Worm (Caenorhabditis elegans) whole organism, L1 larva: ENCODE data around the gene rhgf-2.

Experiments used
- alr-1 ChIP-seq: fragments of 200-800 bp; sonication (Bioruptor generic); optimal IDR thresholded peaks from 2 replicates; lab custom pipeline; 2018; ENCODE audit warnings: borderline replicate concordance, mild to moderate bottlenecking, missing genetic modification characterization, missing compliant biosample characterization
- ces-1 ChIP-seq: fragments of 150-350 bp; optimal IDR thresholded peaks from 2 replicates; lab custom pipeline; 2014; ENCODE audit warnings: missing biosample characterization, missing genetic modification reagents, missing genetic modification characterization
- elt-3 ChIP-seq, 6 experiments: fragments of 150-350 bp in 1 of 6; sonication (generic microtip); optimal IDR thresholded peaks; 2 replicates each; lab custom pipeline; 2017 to 2018; ENCODE audit warnings: missing biosample characterization in 6 of 6, missing genetic modification characterization in 6 of 6, inconsistent platforms in 1 of 6
- fkh-10 ChIP-seq: sonication (generic microtip); optimal IDR thresholded peaks from 2 replicates; lab custom pipeline; 2017; ENCODE audit warnings: missing biosample characterization, missing genetic modification reagents, missing genetic modification characterization
- nhr-11 ChIP-seq: fragments of 150-350 bp; optimal IDR thresholded peaks from 2 replicates; lab custom pipeline; 2014; ENCODE audit warnings: missing biosample characterization, missing genetic modification characterization
- unc-62 ChIP-seq: fragments of 150-350 bp; optimal IDR thresholded peaks from 2 replicates; lab custom pipeline; 2014; ENCODE audit warnings: missing biosample characterization, missing genetic modification reagents, missing genetic modification characterization
- ztf-4 ChIP-seq: fragments of 150-350 bp; optimal IDR thresholded peaks from 2 replicates; lab custom pipeline; 2014; ENCODE audit warnings: missing biosample characterization, missing genetic modification characterization

ce11 chrII:4063997-4064396, 36.6 kb upstream of the rhgf-2 start, which contains the start of gene fbxb-118:
- TF ChIP-seq alr-1 (tag; lab: Kevin White, UChicago) (no peak), ztf-4 (no peak), nhr-11 (tag; lab: Kevin White, UChicago) (no peak), fkh-10 (no peak), unc-62 (no peak), elt-3 (tag; optimal IDR thresholded peaks at IDR 0.05; lab: Kevin White, UChicago) (no peak), ces-1 (GFP tag; lab: Kevin White, UChicago) (no peak)
